Worm (Caenorhabditis elegans): ENCODE results near the gene C01B10.6.

The C01B10.6 gene

ce11 chrIV:6605863-6606262 lies 34.1 kb upstream of the C01B10.6 start, which contains the start of gene nstp-2:
TSS of gene nstp-2 (minus strand) at chrIV:6606188.
- no peak for TF ChIP-seq C08G9.2 (tag; optimal IDR thresholded peaks at IDR 0.05)
- TF ChIP-seq fkh-6 (tag; optimal IDR thresholded peaks at IDR 0.05), result no peak
- no peak for TF ChIP-seq eyg-1 (tag; optimal IDR thresholded peaks at IDR 0.05)
- TF ChIP-seq unc-3 (GFP tag; conservative IDR thresholded peaks at IDR 0.05), result no peak
- no peak for TF ChIP-seq unc-3 (tag; optimal IDR thresholded peaks at IDR 0.05)
- no peak for TF ChIP-seq ceh-24 (tag; optimal IDR thresholded peaks at IDR 0.05)
- no peak for TF ChIP-seq nhr-11 (tag; optimal IDR thresholded peaks at IDR 0.05)
- no peak for TF ChIP-seq unc-86 (tag; optimal IDR thresholded peaks at IDR 0.05)
- TF ChIP-seq ceh-19 (GFP tag; optimal IDR thresholded peaks at IDR 0.05), result no peak
- TF ChIP-seq ceh-45 (GFP tag; IDR thresholded peaks at IDR 0.05), result no peak
- TF ChIP-seq ceh-31 (tag; optimal IDR thresholded peaks at IDR 0.05), result no peak
- no peak for TF ChIP-seq che-1 (tag; optimal IDR thresholded peaks at IDR 0.05)
- no peak for TF ChIP-seq ttx-3 (tag; optimal IDR thresholded peaks at IDR 0.05)
- TF ChIP-seq pat-9 (tag; optimal IDR thresholded peaks at IDR 0.05), result no peak
- no peak for TF ChIP-seq pqm-1 (tag; optimal IDR thresholded peaks at IDR 0.05)
- no peak for TF ChIP-seq K02D7.2 (tag; optimal IDR thresholded peaks at IDR 0.05)
- TF ChIP-seq ztf-16 (tag; optimal IDR thresholded peaks at IDR 0.05), result no peak
- no peak for TF ChIP-seq fkh-10 (GFP tag; optimal IDR thresholded peaks at IDR 0.05)
- TF ChIP-seq ceh-34 (tag; optimal IDR thresholded peaks at IDR 0.05), result no peak

ce11 chrIV:6606587-6606986 lies 33.4 kb upstream of the C01B10.6 start:
- TF ChIP-seq ceh-30 (tag; optimal IDR thresholded peaks at IDR 0.05) (no peak), pag-3 (tag; optimal IDR thresholded peaks at IDR 0.05; ENCODE audit: borderline replicate concordance) (no peak)

- TF ChIP-seq pqm-1 (tag; optimal IDR thresholded peaks at IDR 0.05), result no peak
- TF ChIP-seq elt-2 (tag; optimal IDR thresholded peaks at IDR 0.05), result no peak
- no peak for TF ChIP-seq T23F11.4 (GFP tag; optimal IDR thresholded peaks at IDR 0.05)
- TF ChIP-seq ceh-19 (GFP tag; optimal IDR thresholded peaks at IDR 0.05), result no peak
- TF ChIP-seq tbx-7 (tag; optimal IDR thresholded peaks at IDR 0.05), result no peak
- TF ChIP-seq tbx-2 (tag; optimal IDR thresholded peaks at IDR 0.05), result no peak
These were observed 32.9 kb upstream of the C01B10.6 start for ce11 chrIV:6607059-6607458.

- no peak for TF ChIP-seq Y22D7AL.16 (tag; optimal IDR thresholded peaks at IDR 0.05)
- no peak for TF ChIP-seq ceh-48 (tag; optimal IDR thresholded peaks at IDR 0.05)
- TF ChIP-seq C08G9.2 (tag; optimal IDR thresholded peaks at IDR 0.05), result no peak
These were observed 26.7 kb upstream of the C01B10.6 start, which contains the start of gene drh-1 for ce11 chrIV:6613296-6613695. TSS of gene drh-1 (minus strand) at chrIV:6613353.

ce11 chrIV:6618607-6619006 lies 21.4 kb upstream of the C01B10.6 start:
- TF ChIP-seq ceh-14 (tag; optimal IDR thresholded peaks at IDR 0.05) (no peak), mec-3 (tag; optimal IDR thresholded peaks at IDR 0.05; ENCODE audit: borderline replicate concordance) (no peak), ceh-34 (tag; optimal IDR thresholded peaks at IDR 0.05) (no peak), ceh-22 (tag; optimal IDR thresholded peaks at IDR 0.05) (no peak), ceh-45 (GFP tag; IDR thresholded peaks at IDR 0.05) (no peak)

- no peak for TF ChIP-seq C38D4.7 (GFP tag; optimal IDR thresholded peaks at IDR 0.05)
- no peak for TF ChIP-seq npax-4 (tag; optimal IDR thresholded peaks at IDR 0.05)
- no peak for TF ChIP-seq ztf-16 (tag; optimal IDR thresholded peaks at IDR 0.05)
- TF ChIP-seq pag-3 (tag; optimal IDR thresholded peaks at IDR 0.05; ENCODE audit: borderline replicate concordance), result no peak
- no peak for TF ChIP-seq zip-5 (tag; optimal IDR thresholded peaks at IDR 0.05)
- no peak for TF ChIP-seq ceh-45 (GFP tag; IDR thresholded peaks at IDR 0.05)
- TF ChIP-seq unc-3 (GFP tag; conservative IDR thresholded peaks at IDR 0.05), result no peak
- TF ChIP-seq unc-3 (tag; optimal IDR thresholded peaks at IDR 0.05), result no peak
- TF ChIP-seq lim-6 (tag; optimal IDR thresholded peaks at IDR 0.05), result no peak
- no peak for TF ChIP-seq sox-2 (GFP tag; IDR thresholded peaks at IDR 0.05)
- no peak for TF ChIP-seq ceh-31 (tag; optimal IDR thresholded peaks at IDR 0.05)
These were observed 18.7 kb upstream of the C01B10.6 start, which contains the start of gene C01B10.3 for ce11 chrIV:6621252-6621651. TSS of gene C01B10.3 (minus strand) at chrIV:6621352.
